Worm (Caenorhabditis elegans): Measurements from ENCODE around the gene F56D6.12.
"Not testable (repeated sequence)": the region's sequence is repeated elsewhere in the genome, so short reads cannot be mapped to it uniquely, and the experiment has no call there.

The F56D6.12 gene

DNA sequence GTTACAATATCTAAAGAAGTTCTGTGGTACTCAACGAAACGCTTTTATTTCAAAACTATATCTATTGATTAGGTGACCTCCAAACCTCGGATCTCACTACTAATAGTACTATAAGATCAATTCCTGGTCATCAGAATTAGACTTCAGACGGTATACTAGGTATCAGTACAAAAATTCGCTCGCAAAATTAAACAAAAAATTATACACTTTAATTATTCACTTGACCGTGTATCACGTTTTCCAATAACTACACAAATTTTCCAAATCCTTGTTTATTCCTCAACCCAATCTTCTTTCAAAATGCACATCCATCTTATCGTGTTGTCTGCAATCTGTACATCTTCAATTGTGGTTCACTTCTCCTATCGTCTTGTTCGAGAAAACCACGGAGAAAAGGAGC, 10.2 kb downstream of the F56D6.12 start, which contains the start of gene F56D6.23:
TSS of gene F56D6.23 (plus strand) at position 301 of the 400 bp plus-strand sequence.
- TF ChIP-seq tra-4 (tag; optimal IDR thresholded peaks at IDR 0.05) (no peak), ets-7 (tag; optimal IDR thresholded peaks at IDR 0.05) (no peak), tbx-11 (GFP tag; IDR thresholded peaks at IDR 0.05) (no peak), scrt-1 (GFP tag; IDR thresholded peaks at IDR 0.05) (no peak), ama-1 (optimal IDR thresholded peaks at IDR 0.05) (no peak), aly-1 (tag; optimal IDR thresholded peaks at IDR 0.05) (no peak), tbx-37 (GFP tag; conservative IDR thresholded peaks at IDR 0.05) (no peak), hnd-1 (tag; optimal IDR thresholded peaks at IDR 0.05) (no peak), sea-1 (GFP tag; conservative IDR thresholded peaks at IDR 0.05) (no peak), F13C5.2 (tag; optimal IDR thresholded peaks at IDR 0.05) (no peak), flt-1 (GFP tag; IDR thresholded peaks at IDR 0.05) (no peak), ceh-36 (tag; optimal IDR thresholded peaks at IDR 0.05) (no peak), hmg-4 (GFP tag; optimal IDR thresholded peaks at IDR 0.05) (no peak), ceh-13 (GFP tag; optimal IDR thresholded peaks at IDR 0.05) (no peak), B0310.2 (tag; optimal IDR thresholded peaks at IDR 0.05) (no peak), pes-1 (GFP tag; IDR thresholded peaks at IDR 0.05) (no peak), hmbx-1 (tag; optimal IDR thresholded peaks at IDR 0.05) (no peak)

DNA sequence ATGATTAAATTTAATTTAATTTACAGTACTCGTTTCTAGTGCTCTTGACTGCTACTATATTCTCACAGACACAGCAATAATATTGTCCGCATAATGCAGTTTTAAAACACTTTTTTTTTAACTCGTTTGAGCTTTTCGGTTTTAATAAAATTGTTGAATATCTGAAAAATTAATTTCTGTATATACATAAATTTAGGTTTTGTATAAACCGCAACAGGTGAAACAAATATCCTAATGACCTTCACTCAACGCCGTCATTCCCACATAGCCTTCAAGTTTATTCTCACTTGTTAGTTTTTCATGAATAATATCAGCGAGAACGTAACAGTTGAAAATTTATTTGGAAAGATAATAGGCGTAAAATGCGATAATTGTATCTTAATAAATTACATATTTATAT, 11.6 kb downstream of the F56D6.12 start, which contains the start of gene srz-19:
TSS of gene srz-19 (plus strand) at position 301 of the 400 bp plus-strand sequence.
- TF ChIP-seq tbx-11 (GFP tag; IDR thresholded peaks at IDR 0.05): no peak
- no peak for TF ChIP-seq B0310.2 (tag; optimal IDR thresholded peaks at IDR 0.05)
- no peak for TF ChIP-seq tbx-37 (GFP tag; conservative IDR thresholded peaks at IDR 0.05)
- no peak for TF ChIP-seq F13C5.2 (tag; optimal IDR thresholded peaks at IDR 0.05)
- no peak for TF ChIP-seq ceh-13 (GFP tag; optimal IDR thresholded peaks at IDR 0.05)

DNA sequence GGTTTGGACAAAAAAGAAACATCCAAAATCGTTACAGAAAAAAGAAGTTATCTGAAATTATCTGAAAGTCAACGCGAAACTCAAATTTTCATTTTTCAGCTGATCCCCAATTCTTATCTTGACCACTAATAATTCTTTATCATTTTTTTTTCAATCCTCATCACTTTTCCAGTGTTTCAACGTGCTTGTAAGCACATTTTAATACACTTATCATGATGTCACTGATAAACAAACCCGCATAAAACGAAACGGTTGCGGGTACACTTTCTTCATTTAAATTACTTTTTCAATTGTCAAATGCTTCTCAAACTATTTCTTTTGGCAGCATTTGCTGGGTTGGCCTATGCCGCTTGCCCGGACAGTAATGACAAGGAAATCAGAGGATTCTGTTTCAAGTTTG, 14.0 kb downstream of the F56D6.12 start, which contains the start of gene clec-67:
TSS of gene clec-67 (plus strand) at position 268 of the 400 bp plus-strand sequence.
- TF ChIP-seq ets-7 (tag; optimal IDR thresholded peaks at IDR 0.05) (no peak), ama-1 (optimal IDR thresholded peaks at IDR 0.05) (no peak), pes-1 (GFP tag; IDR thresholded peaks at IDR 0.05) (no peak)

DNA sequence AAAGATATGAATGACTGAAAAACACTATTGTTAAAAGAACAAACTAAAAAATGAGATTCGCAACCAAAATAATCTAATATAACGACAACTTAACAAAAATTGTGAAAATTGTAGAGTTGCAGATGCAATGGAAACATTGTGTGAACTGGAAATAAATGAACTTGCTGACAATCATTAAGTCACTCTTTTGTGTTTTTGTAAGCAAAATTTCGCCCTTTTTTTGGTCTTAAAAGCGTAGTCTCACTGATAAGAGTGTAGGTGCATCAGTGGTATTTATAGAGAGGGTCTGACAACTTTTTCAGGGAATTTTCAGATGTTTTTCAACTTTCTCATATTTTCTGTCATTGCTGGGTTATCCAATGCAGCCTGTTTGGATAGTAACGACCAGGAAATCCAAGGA, 18.2 kb downstream of the F56D6.12 start, which contains the start of gene clec-68:
TSS of gene clec-68 (plus strand) at position 301 of the 400 bp plus-strand sequence.
- no peak for TF ChIP-seq scrt-1 (GFP tag; IDR thresholded peaks at IDR 0.05)
- TF ChIP-seq B0310.2 (tag; optimal IDR thresholded peaks at IDR 0.05): no peak
- TF ChIP-seq hmbx-1 (tag; optimal IDR thresholded peaks at IDR 0.05): no peak
- no peak for TF ChIP-seq pes-1 (GFP tag; IDR thresholded peaks at IDR 0.05)
- no peak for TF ChIP-seq ceh-13 (GFP tag; optimal IDR thresholded peaks at IDR 0.05)
- TF ChIP-seq ama-1 (optimal IDR thresholded peaks at IDR 0.05): no peak
- TF ChIP-seq sea-1 (GFP tag; conservative IDR thresholded peaks at IDR 0.05): no peak
- no peak for TF ChIP-seq tbx-37 (GFP tag; conservative IDR thresholded peaks at IDR 0.05)
- TF ChIP-seq ceh-36 (tag; optimal IDR thresholded peaks at IDR 0.05): no peak
- no peak for TF ChIP-seq flt-1 (GFP tag; IDR thresholded peaks at IDR 0.05)
- no peak for TF ChIP-seq hnd-1 (tag; optimal IDR thresholded peaks at IDR 0.05)

DNA sequence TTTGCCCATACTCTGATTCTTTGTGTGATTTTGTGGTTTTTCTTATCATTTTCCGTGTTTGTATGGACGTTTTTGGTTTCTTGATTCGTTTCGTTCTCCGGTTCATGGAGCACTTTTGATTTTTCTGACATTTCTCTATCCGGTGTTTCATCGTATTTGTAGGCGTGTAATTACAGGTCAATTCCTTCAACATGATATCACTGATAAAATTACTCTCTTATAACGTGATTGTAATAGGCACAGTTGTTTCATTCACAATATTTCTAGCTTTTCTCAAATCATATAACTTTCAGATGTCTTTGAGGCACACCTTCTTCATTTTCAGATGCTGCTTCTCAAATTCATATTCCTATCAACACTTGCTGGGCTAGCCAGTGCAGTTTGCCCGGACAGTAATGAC, 24.5 kb downstream of the F56D6.12 start, which contains the start of gene clec-70:
TSS of gene clec-70 (plus strand) at position 301 of the 400 bp plus-strand sequence.
- not testable (repeated sequence) for TF ChIP-seq hmg-4 (GFP tag; optimal IDR thresholded peaks at IDR 0.05); tra-4 (tag; optimal IDR thresholded peaks at IDR 0.05); hnd-1 (tag; optimal IDR thresholded peaks at IDR 0.05)

DNA sequence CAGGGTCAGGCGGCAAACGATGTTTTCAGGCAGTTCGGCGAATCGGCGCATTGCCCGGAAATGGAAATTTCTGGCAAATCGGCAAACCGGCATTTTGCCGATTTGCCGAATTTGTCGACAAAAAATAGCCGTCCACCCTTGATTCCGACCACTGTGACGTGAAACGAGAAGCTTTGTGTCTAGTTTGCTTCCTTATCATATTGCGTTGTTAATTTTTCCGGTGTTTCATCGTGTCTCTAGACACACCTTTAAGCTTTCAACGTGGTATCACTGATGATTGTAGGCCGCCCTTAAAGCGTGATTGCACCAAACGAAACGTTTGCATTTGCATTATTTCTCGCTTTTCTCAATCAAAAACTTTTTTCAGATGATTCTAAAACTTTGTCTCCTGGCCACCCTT, 29.2 kb downstream of the F56D6.12 start, which contains the start of gene clec-71:
TSS of gene clec-71 (plus strand) at position 362 of the 400 bp plus-strand sequence.
- no peak for TF ChIP-seq sea-1 (GFP tag; conservative IDR thresholded peaks at IDR 0.05)
- TF ChIP-seq hnd-1 (tag; optimal IDR thresholded peaks at IDR 0.05): no peak
- TF ChIP-seq hmg-4 (GFP tag; optimal IDR thresholded peaks at IDR 0.05): no peak
- no peak for TF ChIP-seq ets-7 (tag; optimal IDR thresholded peaks at IDR 0.05)

DNA sequence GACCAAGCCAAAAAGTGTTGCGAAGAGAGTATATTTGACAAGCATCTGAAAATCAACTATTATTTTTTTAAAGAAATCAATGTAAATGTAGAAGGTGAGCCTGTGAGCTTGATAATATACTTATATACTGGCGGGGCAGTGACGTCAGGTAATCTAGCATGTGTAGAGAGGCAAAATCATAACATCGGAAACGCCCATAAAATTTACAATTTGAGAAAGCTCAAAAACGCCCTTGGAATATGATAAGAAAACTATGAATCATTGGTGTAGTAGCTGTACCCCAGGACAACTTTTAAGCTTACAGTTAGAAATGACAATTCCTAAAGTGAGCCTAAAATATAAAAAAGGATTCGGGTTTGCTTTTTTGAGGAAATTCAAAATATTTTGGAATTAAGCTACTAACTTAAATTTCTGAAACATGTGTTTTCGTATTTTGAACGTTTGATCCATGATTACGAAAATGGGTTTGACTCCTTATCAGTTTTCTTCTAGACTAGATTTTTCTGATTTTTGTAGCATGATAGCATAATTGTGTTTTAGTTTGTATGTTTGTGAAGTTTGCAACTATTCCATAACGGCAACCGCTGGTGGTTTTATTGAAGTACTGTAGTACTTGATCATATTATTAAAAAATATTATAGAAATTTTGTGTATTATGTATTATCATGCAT, 33.9 kb downstream of the F56D6.12 start, which contains the start of gene clec-174:
TSS of gene clec-174 (minus strand) at position 51 of the 671 bp plus-strand sequence.
- TF ChIP-seq F13C5.2 (tag; optimal IDR thresholded peaks at IDR 0.05) (no peak), ceh-36 (tag; optimal IDR thresholded peaks at IDR 0.05) (no peak), scrt-1 (GFP tag; IDR thresholded peaks at IDR 0.05) (no peak), ama-1 (optimal IDR thresholded peaks at IDR 0.05) (no peak), hnd-1 (tag; optimal IDR thresholded peaks at IDR 0.05) (no peak), hmg-4 (GFP tag; optimal IDR thresholded peaks at IDR 0.05) (no peak)

DNA sequence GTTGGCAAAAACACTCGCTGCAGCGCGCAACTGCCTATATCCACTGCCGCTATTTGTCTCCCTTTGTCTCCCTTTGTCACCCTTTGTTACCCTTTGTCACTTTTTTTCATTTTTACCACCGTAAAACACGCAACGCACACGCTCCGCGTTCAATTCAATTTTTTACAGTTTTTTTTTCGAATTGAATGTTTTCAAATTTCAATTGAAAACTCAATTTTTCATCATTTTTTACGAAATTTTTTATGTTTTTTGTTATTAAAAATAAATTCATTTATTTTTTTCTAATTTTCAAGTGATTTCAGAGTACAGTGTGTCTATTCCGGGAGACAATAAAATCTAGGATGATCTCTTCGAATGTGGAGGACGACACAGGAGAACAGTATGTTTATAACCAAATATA, 35.1 kb downstream of the F56D6.12 start, which contains the start of gene Y46C8AL.11:
TSS of gene Y46C8AL.11 (plus strand) at position 301 of the 400 bp plus-strand sequence.
- TF ChIP-seq ceh-36 (tag; optimal IDR thresholded peaks at IDR 0.05) (no peak), scrt-1 (GFP tag; IDR thresholded peaks at IDR 0.05) (no peak), aly-1 (tag; optimal IDR thresholded peaks at IDR 0.05) (no peak), ets-7 (tag; optimal IDR thresholded peaks at IDR 0.05) (no peak)

DNA sequence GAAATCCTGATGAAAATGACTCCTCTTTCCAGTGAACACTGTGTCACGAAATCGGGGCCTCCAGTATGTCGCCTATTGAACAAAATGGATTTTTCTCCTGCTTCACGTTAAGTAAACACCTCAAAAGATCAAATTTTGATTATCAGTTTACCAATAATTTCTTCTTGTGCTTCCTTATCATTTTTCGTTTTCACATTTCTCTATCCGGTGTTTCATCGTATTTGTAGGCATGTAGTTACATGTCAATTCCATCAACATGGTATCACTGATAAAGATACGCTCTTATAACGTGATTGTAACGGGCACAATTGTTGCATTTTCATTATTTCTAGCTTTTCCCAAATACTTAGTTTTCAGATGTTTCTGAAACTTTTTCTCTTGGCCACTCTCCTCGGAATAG, 36.5 kb downstream of the F56D6.12 start, which contains the start of gene clec-72:
TSS of gene clec-72 (plus strand) at position 358 of the 400 bp plus-strand sequence.
- TF ChIP-seq hmbx-1 (tag; optimal IDR thresholded peaks at IDR 0.05): no peak
- no peak for TF ChIP-seq pes-1 (GFP tag; IDR thresholded peaks at IDR 0.05)
- no peak for TF ChIP-seq ama-1 (optimal IDR thresholded peaks at IDR 0.05)
- TF ChIP-seq tbx-11 (GFP tag; IDR thresholded peaks at IDR 0.05): no peak
- TF ChIP-seq B0310.2 (tag; optimal IDR thresholded peaks at IDR 0.05): no peak
- TF ChIP-seq hnd-1 (tag; optimal IDR thresholded peaks at IDR 0.05): no peak
- TF ChIP-seq ceh-13 (GFP tag; optimal IDR thresholded peaks at IDR 0.05): no peak
